Fruit fly (Drosophila melanogaster) whole organism, embryonic: Measurements from ENCODE around the gene wda.
A peak's percentile ranks its signal among the peaks of the same experiment; 100 is the strongest.

ENCODE experiments used
- Ada2b ChIP-seq: fragments of 200-800 bp; sonication (Bioruptor generic); IDR thresholded peaks from 2 replicates; pipeline ENCODE4 v1.3.6; 2022; ENCODE audit warnings: missing biosample characterization, missing genetic modification characterization
- B-H1 ChIP-seq: fragments of 200-800 bp; sonication (Bioruptor generic); IDR thresholded peaks from 3 replicates; pipeline ENCODE4 v1.3.6; 2022; ENCODE audit warnings: missing biosample characterization, missing genetic modification characterization
- Bdp1 ChIP-seq: fragments of 200-800 bp; sonication (Bioruptor generic); optimal IDR thresholded peaks from 3 replicates; lab custom pipeline; 2016; ENCODE audit warnings: missing biosample characterization, missing genetic modification characterization
- CG10366 ChIP-seq: fragments of 200-800 bp; sonication (Bioruptor generic); IDR thresholded peaks from 2 replicates; pipeline ENCODE4 v1.3.6; 2022; ENCODE audit warnings: missing biosample characterization, missing genetic modification characterization
- CG1233 ChIP-seq: fragments of 200-800 bp; sonication (Bioruptor generic); optimal IDR thresholded peaks from 4 replicates; lab custom pipeline; 2018; ENCODE audit warnings: missing biosample characterization, mild to moderate bottlenecking, missing genetic modification characterization
- CG13624 ChIP-seq: fragments of 200-800 bp; sonication (Bioruptor generic); optimal IDR thresholded peaks from 2 replicates; lab custom pipeline; 2016; ENCODE audit warnings: missing biosample characterization, missing genetic modification characterization
- CG14014 ChIP-seq: fragments of 200-800 bp; sonication (Bioruptor generic); IDR thresholded peaks from 2 replicates; pipeline ENCODE4 v1.3.6; 2022; ENCODE audit warnings: missing biosample characterization, missing genetic modification characterization
- CG14965 ChIP-seq: fragments of 200-800 bp; sonication (Bioruptor generic); optimal IDR thresholded peaks from 2 replicates; lab custom pipeline; 2016; ENCODE audit warnings: missing biosample characterization, missing genetic modification characterization, borderline replicate concordance
- CG15073 ChIP-seq: fragments of 200-800 bp; sonication (Bioruptor generic); optimal IDR thresholded peaks from 2 replicates; lab custom pipeline; 2016; ENCODE audit warnings: missing biosample characterization, missing genetic modification characterization
- CG16813 ChIP-seq: fragments of 200-800 bp; sonication (Bioruptor generic); IDR thresholded peaks from 3 replicates; pipeline ENCODE4 v1.3.6; 2022; ENCODE audit warnings: missing biosample characterization, missing genetic modification characterization; ENCODE audit not compliant: partially characterized antibody
- CG17186 ChIP-seq: fragments of 200-800 bp; sonication (Bioruptor generic); optimal IDR thresholded peaks from 3 replicates; lab custom pipeline; 2017; ENCODE audit warnings: missing biosample characterization, missing genetic modification reagents, missing genetic modification characterization
- CG17359 ChIP-seq: fragments of 200-800 bp; sonication (Bioruptor generic); optimal IDR thresholded peaks from 3 replicates; lab custom pipeline; 2018; ENCODE audit warnings: missing biosample characterization, mild to moderate bottlenecking, missing genetic modification characterization, moderate library complexity
- CG17612 ChIP-seq: fragments of 200-800 bp; sonication (Bioruptor generic); IDR thresholded peaks from 2 replicates; pipeline ENCODE4 v1.3.6; 2022; ENCODE audit warnings: missing biosample characterization, missing genetic modification characterization
- CG18764 ChIP-seq: fragments of 200-800 bp; sonication (Bioruptor generic); optimal IDR thresholded peaks from 3 replicates; lab custom pipeline; 2016; ENCODE audit warnings: missing biosample characterization, missing genetic modification characterization
- CG2875 ChIP-seq: fragments of 200-800 bp; sonication (Bioruptor generic); optimal IDR thresholded peaks from 2 replicates; lab custom pipeline; 2017; ENCODE audit warnings: missing biosample characterization, mild to moderate bottlenecking, missing genetic modification characterization, missing genetic modification reagents
- CG4854 ChIP-seq: fragments of 200-800 bp; sonication (Bioruptor generic); optimal IDR thresholded peaks from 2 replicates; lab custom pipeline; 2016; ENCODE audit warnings: missing biosample characterization, missing genetic modification characterization, inconsistent platforms
- CG6689 ChIP-seq: fragments of 200-800 bp; sonication (Bioruptor generic); IDR thresholded peaks from 2 replicates; pipeline ENCODE4 v1.3.6; 2022; ENCODE audit warnings: missing biosample characterization, missing genetic modification characterization
- CG7372 ChIP-seq: fragments of 200-800 bp; sonication (Bioruptor generic); IDR thresholded peaks from 2 replicates; pipeline ENCODE4 v1.3.6; 2022; ENCODE audit warnings: missing biosample characterization, missing genetic modification characterization
- CG7556 ChIP-seq: fragments of 200-800 bp; sonication (Bioruptor generic); optimal IDR thresholded peaks from 2 replicates; lab custom pipeline; 2017; ENCODE audit warnings: missing biosample characterization, mild to moderate bottlenecking, missing genetic modification characterization
- CG9817 ChIP-seq: fragments of 200-800 bp; sonication (Bioruptor generic); optimal IDR thresholded peaks from 2 replicates; lab custom pipeline; 2018; ENCODE audit warnings: missing biosample characterization, mild to moderate bottlenecking, missing genetic modification characterization, moderate library complexity
- CG9932 ChIP-seq: fragments of 200-800 bp; sonication (Bioruptor generic); IDR thresholded peaks from 2 replicates; pipeline ENCODE4 v1.3.6; 2022; ENCODE audit warnings: missing biosample characterization, missing genetic modification characterization
- D19A ChIP-seq: fragments of 200-800 bp; optimal IDR thresholded peaks from 3 replicates; lab custom pipeline; 2019; ENCODE audit warnings: missing biosample characterization, mild to moderate bottlenecking, missing genetic modification characterization, moderate library complexity
- Dip2 ChIP-seq: fragments of 200-800 bp; sonication (Bioruptor generic); IDR thresholded peaks from 2 replicates; pipeline ENCODE4 v1.3.6; 2022; ENCODE audit warnings: missing biosample characterization, missing genetic modification characterization
- Elba2 ChIP-seq: fragments of 200-800 bp; sonication (Bioruptor generic); optimal IDR thresholded peaks from 3 replicates; lab custom pipeline; 2016; ENCODE audit warnings: missing biosample characterization, missing genetic modification characterization
- GATAe ChIP-seq: fragments of 200-800 bp; sonication (Bioruptor generic); conservative IDR thresholded peaks from 2 replicates; pipeline ENCODE4 v1.3.6; 2022; ENCODE audit warnings: missing biosample characterization, missing genetic modification characterization
- H15 ChIP-seq: fragments of 200-800 bp; sonication (Bioruptor generic); IDR thresholded peaks from 3 replicates; pipeline ENCODE4 v1.3.6; 2022; ENCODE audit warnings: missing biosample characterization, missing genetic modification characterization
- H2.0 ChIP-seq: fragments of 200-800 bp; sonication (Bioruptor generic); IDR thresholded peaks from 2 replicates; pipeline ENCODE4 v1.3.6; 2022; ENCODE audit warnings: missing biosample characterization, missing genetic modification characterization
- Kr ChIP-seq: fragments of 200-800 bp; sonication (Bioruptor generic); optimal IDR thresholded peaks from 2 replicates; lab custom pipeline; 2017; ENCODE audit warnings: missing biosample characterization, mild to moderate bottlenecking, missing genetic modification characterization
- Lhr ChIP-seq: fragments of 200-800 bp; sonication (Bioruptor generic); optimal IDR thresholded peaks from 3 replicates; lab custom pipeline; 2017; ENCODE audit warnings: mild to moderate bottlenecking, missing biosample characterization, missing genetic modification reagents, missing genetic modification characterization
- Max ChIP-seq: fragments of 200-800 bp; sonication (Bioruptor generic); optimal IDR thresholded peaks from 2 replicates; lab custom pipeline; 2016; ENCODE audit warnings: missing biosample characterization, mild to moderate bottlenecking, missing genetic modification characterization
- Med ChIP-seq: fragments of 200-800 bp; sonication (Bioruptor generic); peaks from one replicate; lab custom pipeline; 2016; ENCODE audit warnings: missing biosample characterization, missing genetic modification characterization, mild to moderate bottlenecking, inconsistent platforms, moderate library complexity
- Nf-YB ChIP-seq: fragments of 200-800 bp; sonication (Bioruptor generic); optimal IDR thresholded peaks from 3 replicates; lab custom pipeline; 2019; ENCODE audit warnings: missing biosample characterization, mild to moderate bottlenecking, missing genetic modification characterization, moderate library complexity
- Scr ChIP-seq: fragments of 200-800 bp; sonication (Bioruptor generic); IDR thresholded peaks from 2 replicates; pipeline ENCODE4 v1.3.6; 2022; ENCODE audit warnings: missing biosample characterization, missing genetic modification characterization; ENCODE audit not compliant: partially characterized antibody
- TFAM ChIP-seq: fragments of 200-800 bp; sonication (Bioruptor generic); optimal IDR thresholded peaks from 2 replicates; lab custom pipeline; 2017; ENCODE audit warnings: missing biosample characterization, missing genetic modification characterization, inconsistent platforms
- Vsx1 ChIP-seq: fragments of 200-800 bp; sonication (Bioruptor generic); optimal IDR thresholded peaks from 2 replicates; lab custom pipeline; 2017; ENCODE audit warnings: missing biosample characterization, mild to moderate bottlenecking, missing genetic modification characterization, missing genetic modification reagents
- YL-1 ChIP-seq: fragments of 200-800 bp; sonication (Bioruptor generic); optimal IDR thresholded peaks from 3 replicates; lab custom pipeline; 2017; ENCODE audit warnings: missing biosample characterization, mild to moderate bottlenecking, missing genetic modification characterization
- abd-A ChIP-seq: fragments of 200-800 bp; sonication (Bioruptor generic); optimal IDR thresholded peaks from 3 replicates; lab custom pipeline; 2019; ENCODE audit warnings: missing biosample characterization, mild to moderate bottlenecking, missing genetic modification characterization, moderate library complexity
- ato ChIP-seq: fragments of 200-800 bp; sonication (Bioruptor generic); IDR thresholded peaks from 2 replicates; pipeline ENCODE4 v1.3.6; 2022; ENCODE audit warnings: missing biosample characterization, missing genetic modification characterization; ENCODE audit not compliant: partially characterized antibody
- bsh ChIP-seq, 2 experiments: fragments of 200-800 bp; sonication (Bioruptor generic); optimal IDR thresholded peaks; 2 replicates each; lab custom pipeline; 2017 to 2018; ENCODE audit warnings: mild to moderate bottlenecking in 2 of 2, missing biosample characterization in 2 of 2, missing genetic modification characterization in 2 of 2, moderate library complexity in 1 of 2
- fru ChIP-seq: fragments of >200 bp; optimal IDR thresholded peaks from 2 replicates; lab custom pipeline; 2017
- ind ChIP-seq: fragments of 200-800 bp; sonication (Bioruptor generic); optimal IDR thresholded peaks from 3 replicates; lab custom pipeline; 2016; ENCODE audit warnings: missing biosample characterization, missing genetic modification characterization
- jigr1 ChIP-seq: fragments of 200-800 bp; sonication (Bioruptor generic); IDR thresholded peaks from 3 replicates; pipeline ENCODE4 v1.3.6; 2022; ENCODE audit warnings: missing biosample characterization, missing genetic modification characterization
- maf-S ChIP-seq: fragments of 200-800 bp; sonication (Bioruptor generic); optimal IDR thresholded peaks from 2 replicates; lab custom pipeline; 2016; ENCODE audit warnings: missing biosample characterization, missing genetic modification characterization
- nerfin-2 ChIP-seq: fragments of 200-800 bp; sonication (Bioruptor generic); IDR thresholded peaks from 2 replicates; pipeline ENCODE4 v1.3.6; 2022; ENCODE audit warnings: missing biosample characterization, missing genetic modification characterization; ENCODE audit not compliant: partially characterized antibody
- salm ChIP-seq: fragments of 200-800 bp; sonication (Bioruptor generic); optimal IDR thresholded peaks from 2 replicates; lab custom pipeline; 2018; ENCODE audit warnings: missing biosample characterization, mild to moderate bottlenecking, missing genetic modification characterization
- sima ChIP-seq: fragments of 200-800 bp; sonication (Bioruptor generic); optimal IDR thresholded peaks from 2 replicates; lab custom pipeline; 2016; ENCODE audit warnings: missing biosample characterization, missing genetic modification characterization
- slp2 ChIP-seq: fragments of 200-800 bp; sonication (Bioruptor generic); optimal IDR thresholded peaks from 2 replicates; lab custom pipeline; 2016; ENCODE audit warnings: missing biosample characterization, missing genetic modification characterization
- sob ChIP-seq: fragments of 200-800 bp; sonication (Bioruptor generic); IDR thresholded peaks from 2 replicates; pipeline ENCODE4 v1.3.6; 2022; ENCODE audit warnings: missing biosample characterization, missing genetic modification characterization
- ttk ChIP-seq: fragments of 200-800 bp; sonication (Bioruptor generic); IDR thresholded peaks from 2 replicates; pipeline ENCODE4 v2.1.2; 2022; ENCODE audit warnings: missing biosample characterization, missing genetic modification characterization
- wdn ChIP-seq: fragments of 200-800 bp; sonication (Bioruptor generic); IDR thresholded peaks from 2 replicates; pipeline ENCODE4 v1.3.6; 2022; ENCODE audit warnings: missing biosample characterization, missing genetic modification characterization
- zfh1 ChIP-seq: fragments of 200-800 bp; sonication (Bioruptor generic); IDR thresholded peaks from 3 replicates; pipeline ENCODE4 v1.3.6; 2022; ENCODE audit warnings: missing biosample characterization, missing genetic modification characterization

The wda gene

DNA sequence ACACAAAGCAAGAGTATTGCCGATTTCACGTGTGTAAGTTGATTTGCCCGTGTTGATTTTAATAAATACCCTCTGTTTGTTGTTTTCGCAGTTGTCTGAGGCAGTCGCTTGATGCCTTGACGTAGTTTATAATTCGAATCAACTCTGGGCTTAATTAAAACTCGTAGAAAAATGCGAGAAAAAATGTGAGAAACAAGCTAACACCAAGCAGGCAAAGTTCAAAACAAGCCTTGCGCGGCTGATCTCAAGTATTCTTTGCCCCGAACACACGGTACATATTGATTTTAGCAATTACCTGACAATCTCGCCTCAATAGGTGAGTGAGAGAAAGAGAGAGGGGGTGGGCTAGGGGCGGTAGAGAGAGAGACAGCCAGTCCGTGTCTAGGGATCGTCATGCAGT lies 32.6 kb downstream of the wda start (continued):
- TF ChIP-seq Lhr (GFP tag; lab: Kevin White, UChicago) (no peak), Ada2b (GFP tag; lab: Robert Waterston, UW) (peak; percentile 51; the same call in 1 of the 2 replicates), CG9817 (tag; lab: Kevin White, UChicago) (no peak), fru (lab: Kevin White, UChicago) (no peak), ttk (GFP tag; lab: Robert Waterston, UW) (no peak), CG1233 (GFP tag; lab: Kevin White, UChicago) (peak; percentile 50), Vsx1 (no peak), Kr (GFP tag; lab: Kevin White, UChicago) (no peak), CG6689 (GFP tag; lab: Robert Waterston, UW) (no peak), GATAe (no peak), jigr1 (GFP tag; lab: Robert Waterston, UW) (no peak), H15 (no peak), CG17186 (no peak), Elba2 (no peak), D19A (tag; lab: Kevin White, UChicago) (peak; percentile 15), CG9932 (peak; percentile 50; the same call in 1 of the 2 replicates), CG7556 (peak; percentile 16), YL-1 (GFP tag; lab: Kevin White, UChicago) (no peak), ind (GFP tag; lab: Kevin White, UChicago) (no peak), CG13624 (GFP tag; lab: Kevin White, UChicago) (no peak), CG16813 (GFP tag; lab: Robert Waterston, UW) (no peak), CG10366 (GFP tag; lab: Robert Waterston, UW) (no peak; the same call in 1 of the 2 replicates), Max (peak; percentile 1), B-H1 (GFP tag; lab: Robert Waterston, UW) (no peak; the same call in 2 of the 3 replicates), CG14014 (peak; percentile 57; the same call in 1 of the 2 replicates), slp2 (no peak), Nf-YB (GFP tag; lab: Kevin White, UChicago) (no peak), maf-S (GFP tag; lab: Kevin White, UChicago) (peak; percentile 29), nerfin-2 (GFP tag; lab: Robert Waterston, UW) (no peak), sob (GFP tag; lab: Robert Waterston, UW) (peak; percentile 64; the same call in 1 of the 2 replicates), CG2875 (GFP tag; lab: Kevin White, UChicago) (no peak), abd-A (tag; lab: Kevin White, UChicago) (no peak), Bdp1 (GFP tag; lab: Kevin White, UChicago) (no peak), CG7372 (GFP tag; lab: Robert Waterston, UW) (0 out of 2 replicates have a peak, but pooled peaks have one; percentile 14), zfh1 (peak; percentile 53; the same call in 1 of the 3 replicates), CG14965 (GFP tag; lab: Kevin White, UChicago) (no peak), wdn (GFP tag; lab: Robert Waterston, UW) (peak; percentile 50; the same call in 1 of the 2 replicates), CG4854 (GFP tag; lab: Kevin White, UChicago) (no peak), Dip2 (GFP tag; lab: Robert Waterston, UW) (no peak), salm (no peak), bsh (GFP tag; optimal IDR thresholded peaks at IDR 0.05; lab: Kevin White, UChicago) (peak in 1 of 2 experiments; percentile 32), ato (GFP tag; lab: Robert Waterston, UW) (no peak), H2.0 (GFP tag; lab: Robert Waterston, UW) (no peak), CG15073 (GFP tag; lab: Kevin White, UChicago) (no peak), CG17612 (GFP tag; lab: Robert Waterston, UW) (no peak), CG17359 (peak; percentile 21), TFAM (GFP tag; lab: Kevin White, UChicago) (no peak), Scr (GFP tag; lab: Robert Waterston, UW) (no peak), sima (GFP tag; lab: Kevin White, UChicago) (no peak), Med (GFP tag; lab: Kevin White, UChicago) (peak; percentile 89), CG18764 (peak; percentile 6)
